Worm (Caenorhabditis elegans) whole organism, late embryonic: ENCODE measurements around the gene pqn-54.

Experiments
- C38D4.7 ChIP-seq: fragments of 200-800 bp; sonication (Bioruptor generic); optimal IDR thresholded peaks from 2 replicates; lab custom pipeline; 2018; ENCODE audit warnings: mild to moderate bottlenecking, missing genetic modification characterization, moderate library complexity, missing compliant biosample characterization
- F13H6.1 ChIP-seq: sonication (generic microtip); optimal IDR thresholded peaks from 2 replicates; lab custom pipeline; 2016; ENCODE audit warnings: missing genetic modification characterization, missing compliant biosample characterization
- K02D7.2 ChIP-seq: sonication (generic microtip); optimal IDR thresholded peaks from 2 replicates; lab custom pipeline; 2017; ENCODE audit warnings: mild to moderate bottlenecking, missing genetic modification characterization, missing compliant biosample characterization
- K09A11.1 ChIP-seq: sonication (generic microtip); optimal IDR thresholded peaks from 2 replicates; lab custom pipeline; 2017; ENCODE audit warnings: antibody characterized with exemption, mild to moderate bottlenecking, missing genetic modification characterization, missing compliant biosample characterization; ENCODE audit not compliant: insufficient read depth
- Y22D7AL.16 ChIP-seq: sonication (generic microtip); optimal IDR thresholded peaks from 2 replicates; lab custom pipeline; 2016; ENCODE audit warnings: missing genetic modification characterization, missing compliant biosample characterization
- ahr-1 ChIP-seq: sonication (generic microtip); optimal IDR thresholded peaks from 2 replicates; lab custom pipeline; 2016; ENCODE audit warnings: missing genetic modification characterization, missing compliant biosample characterization
- ama-1 ChIP-seq: fragments of 150-350 bp; optimal IDR thresholded peaks from 2 replicates; lab custom pipeline; 2014
- ceh-14 ChIP-seq: sonication (generic microtip); optimal IDR thresholded peaks from 2 replicates; lab custom pipeline; 2016; ENCODE audit warnings: missing genotype, missing genetic modification characterization, missing compliant biosample characterization
- ceh-18 ChIP-seq: sonication (generic microtip); optimal IDR thresholded peaks from 2 replicates; lab custom pipeline; 2016; ENCODE audit warnings: missing genetic modification characterization, missing compliant biosample characterization
- ceh-19 ChIP-seq: fragments of 200-800 bp; sonication (Bioruptor generic); optimal IDR thresholded peaks from 2 replicates; lab custom pipeline; 2018; ENCODE audit warnings: mild to moderate bottlenecking, missing genetic modification characterization, missing compliant biosample characterization
- ceh-2 ChIP-seq: sonication (generic microtip); optimal IDR thresholded peaks from 2 replicates; lab custom pipeline; 2016; ENCODE audit warnings: missing genotype, missing genetic modification characterization, missing compliant biosample characterization
- ceh-22 ChIP-seq: sonication (generic microtip); optimal IDR thresholded peaks from 2 replicates; lab custom pipeline; 2017; ENCODE audit warnings: missing biosample characterization, missing genetic modification characterization
- ceh-24 ChIP-seq: sonication (generic microtip); optimal IDR thresholded peaks from 2 replicates; lab custom pipeline; 2016; ENCODE audit warnings: mild to moderate bottlenecking, missing genetic modification characterization, missing compliant biosample characterization
- ceh-30 ChIP-seq: fragments of 150-350 bp; optimal IDR thresholded peaks from 2 replicates; lab custom pipeline; 2014; ENCODE audit warnings: missing biosample characterization, missing genetic modification characterization
- ceh-34 ChIP-seq: sonication (generic microtip); optimal IDR thresholded peaks from 2 replicates; lab custom pipeline; 2016; ENCODE audit warnings: mild to moderate bottlenecking, missing genetic modification characterization, missing compliant biosample characterization
- ceh-45 ChIP-seq: fragments of 200-800 bp; sonication (Bioruptor generic); IDR thresholded peaks from 2 replicates; pipeline ENCODE4 v1.3.6; 2022; ENCODE audit warnings: missing genetic modification reagents, missing genetic modification characterization, missing compliant biosample characterization
- ceh-6 ChIP-seq: fragments of 200-800 bp; sonication (Bioruptor generic); optimal IDR thresholded peaks from 2 replicates; lab custom pipeline; 2018; ENCODE audit warnings: mild to moderate bottlenecking, missing genetic modification characterization, missing compliant biosample characterization
- che-1 ChIP-seq: sonication (generic microtip); optimal IDR thresholded peaks from 2 replicates; lab custom pipeline; 2016; ENCODE audit warnings: mild to moderate bottlenecking, missing genetic modification characterization, missing compliant biosample characterization
- dve-1 ChIP-seq: sonication (generic microtip); optimal IDR thresholded peaks from 2 replicates; lab custom pipeline; 2017; ENCODE audit warnings: antibody characterized with exemption, mild to moderate bottlenecking, missing genetic modification characterization, missing compliant biosample characterization
- gmeb-2 ChIP-seq: sonication (generic microtip); optimal IDR thresholded peaks from 2 replicates; lab custom pipeline; 2016; ENCODE audit warnings: missing genetic modification characterization, inconsistent platforms, missing compliant biosample characterization
- hlh-13 ChIP-seq: fragments of 200-800 bp; sonication (Bioruptor generic); optimal IDR thresholded peaks from 2 replicates; lab custom pipeline; 2018; ENCODE audit warnings: mild to moderate bottlenecking, missing genetic modification characterization, missing compliant biosample characterization
- hlh-15 ChIP-seq: sonication (generic microtip); optimal IDR thresholded peaks from 2 replicates; lab custom pipeline; 2016; ENCODE audit warnings: missing genetic modification characterization, missing compliant biosample characterization
- hlh-30 ChIP-seq: sonication (generic microtip); optimal IDR thresholded peaks from 2 replicates; lab custom pipeline; 2017; ENCODE audit warnings: antibody characterized with exemption, missing genetic modification characterization, missing compliant biosample characterization; ENCODE audit not compliant: insufficient read depth
- lim-6 ChIP-seq: sonication (generic microtip); optimal IDR thresholded peaks from 2 replicates; lab custom pipeline; 2016; ENCODE audit warnings: missing genetic modification characterization, missing compliant biosample characterization
- lin-11 ChIP-seq: fragments of 200-800 bp; sonication (Bioruptor generic); optimal IDR thresholded peaks from 2 replicates; lab custom pipeline; 2018; ENCODE audit warnings: mild to moderate bottlenecking, missing genetic modification characterization, missing compliant biosample characterization
- mec-3 ChIP-seq: sonication (generic microtip); optimal IDR thresholded peaks from 2 replicates; lab custom pipeline; 2016; ENCODE audit warnings: borderline replicate concordance, missing genetic modification characterization, missing compliant biosample characterization
- nfya-1 ChIP-seq: sonication (generic microtip); optimal IDR thresholded peaks from 2 replicates; lab custom pipeline; 2017; ENCODE audit warnings: missing genetic modification characterization, mild to moderate bottlenecking, missing compliant biosample characterization, antibody characterized with exemption, moderate library complexity
- npax-4 ChIP-seq: sonication (generic microtip); optimal IDR thresholded peaks from 2 replicates; lab custom pipeline; 2016; ENCODE audit warnings: missing genetic modification characterization, missing compliant biosample characterization
- pag-3 ChIP-seq: sonication (generic microtip); optimal IDR thresholded peaks from 2 replicates; lab custom pipeline; 2016; ENCODE audit warnings: missing compliant biosample characterization, missing genetic modification characterization, borderline replicate concordance
- pat-9 ChIP-seq: fragments of 200-800 bp; sonication (Bioruptor generic); optimal IDR thresholded peaks from 2 replicates; lab custom pipeline; 2018; ENCODE audit warnings: mild to moderate bottlenecking, missing genetic modification characterization, moderate library complexity, missing compliant biosample characterization
- pax-1 ChIP-seq: fragments of 150-350 bp; optimal IDR thresholded peaks from 2 replicates; lab custom pipeline; 2014; ENCODE audit warnings: missing biosample characterization, missing genetic modification characterization
- pha-4 ChIP-seq: fragments of 150-350 bp; optimal IDR thresholded peaks from 2 replicates; lab custom pipeline; 2018; ENCODE audit warnings: missing biosample characterization, missing genetic modification reagents, missing genetic modification characterization
- pqm-1 ChIP-seq: sonication (generic microtip); optimal IDR thresholded peaks from 2 replicates; lab custom pipeline; 2016; ENCODE audit warnings: missing genetic modification characterization, missing compliant biosample characterization
- ref-2 ChIP-seq: sonication (generic microtip); optimal IDR thresholded peaks from 2 replicates; lab custom pipeline; 2016; ENCODE audit warnings: missing genetic modification characterization, missing compliant biosample characterization
- rnt-1 ChIP-seq: sonication (generic microtip); optimal IDR thresholded peaks from 2 replicates; lab custom pipeline; 2016; ENCODE audit warnings: missing genetic modification characterization, missing compliant biosample characterization
- sdc-2 ChIP-seq: sonication (generic microtip); optimal IDR thresholded peaks from 2 replicates; lab custom pipeline; 2016; ENCODE audit warnings: missing genotype, missing genetic modification characterization, missing compliant biosample characterization
- syd-9 ChIP-seq: sonication (generic microtip); optimal IDR thresholded peaks from 2 replicates; lab custom pipeline; 2016; ENCODE audit warnings: mild to moderate bottlenecking, missing genetic modification characterization, moderate library complexity, missing compliant biosample characterization
- tbx-2 ChIP-seq: sonication (generic microtip); optimal IDR thresholded peaks from 2 replicates; lab custom pipeline; 2016; ENCODE audit warnings: missing genetic modification characterization, missing compliant biosample characterization
- unc-3 ChIP-seq, 2 experiments: fragments of 200-800 bp in 1 of 2; sonication (Bioruptor generic) in 1 of 2; sonication (generic microtip) in 1 of 2; conservative IDR thresholded peaks in 1 of 2; optimal IDR thresholded peaks in 1 of 2; 2 replicates each; pipeline versions ENCODE4 v1.3.6 to Lab custom; 2016 to 2022; ENCODE audit warnings: missing compliant biosample characterization in 2 of 2, missing genetic modification characterization in 2 of 2, missing genetic modification reagents in 1 of 2
- unc-42 ChIP-seq: sonication (generic microtip); optimal IDR thresholded peaks from 2 replicates; lab custom pipeline; 2016; ENCODE audit warnings: missing genotype, missing genetic modification characterization, missing compliant biosample characterization
- unc-55 ChIP-seq: sonication (generic microtip); optimal IDR thresholded peaks from 2 replicates; lab custom pipeline; 2017; ENCODE audit warnings: missing biosample characterization, missing genetic modification reagents, missing genetic modification characterization
- unc-86 ChIP-seq: sonication (generic microtip); optimal IDR thresholded peaks from 2 replicates; lab custom pipeline; 2016; ENCODE audit warnings: missing genetic modification characterization, missing compliant biosample characterization

pqn-54 gene

ce11 chrV:1467444-1467843, 2.7 kb downstream of the pqn-54 start, which contains the start of gene gid-8:
gid-8 (plus strand) TSS chrV:1467744.
- TF ChIP-seq unc-3 (GFP tag; conservative IDR thresholded peaks at IDR 0.05; lab: Robert Waterston, UW) (no peak), unc-3 (tag; optimal IDR thresholded peaks at IDR 0.05; lab: Kevin White, UChicago) (no peak), npax-4 (tag; lab: Kevin White, UChicago) (no peak), che-1 (tag; lab: Kevin White, UChicago) (no peak), rnt-1 (tag; lab: Kevin White, UChicago) (no peak), syd-9 (tag; lab: Kevin White, UChicago) (no peak), ceh-19 (GFP tag; lab: Kevin White, UChicago) (no peak), C38D4.7 (GFP tag; lab: Kevin White, UChicago) (no peak), unc-55 (GFP tag; lab: Kevin White, UChicago) (no peak), K02D7.2 (tag; lab: Kevin White, UChicago) (no peak), ceh-34 (tag; lab: Kevin White, UChicago) (no peak), ceh-2 (tag; lab: Kevin White, UChicago) (no peak), mec-3 (tag; lab: Kevin White, UChicago) (no peak), K09A11.1 (tag; lab: Kevin White, UChicago) (no peak), pqm-1 (tag; lab: Kevin White, UChicago) (no peak), hlh-15 (no peak)

DNA sequence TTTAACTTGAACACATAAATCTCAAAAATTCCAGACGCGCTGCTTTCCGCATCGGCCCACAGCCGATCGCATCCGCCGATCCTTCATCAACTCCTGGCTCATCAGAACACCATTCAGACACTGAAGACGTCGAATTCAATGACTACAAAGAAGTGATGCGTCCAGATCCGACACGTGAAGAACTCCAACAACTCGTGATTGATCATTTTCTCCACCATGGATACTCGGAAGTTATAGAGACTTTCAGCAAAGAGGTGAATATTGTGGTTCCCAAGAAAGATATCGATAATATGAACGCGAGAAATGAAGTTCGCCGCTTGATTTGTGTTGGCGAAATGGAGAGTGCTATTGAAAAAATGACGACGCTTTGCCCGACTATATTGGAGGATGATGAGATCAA, 4.1 kb downstream of the pqn-54 start:
- TF ChIP-seq pha-4 (tag; lab: Kevin White, UChicago) (no peak), ceh-19 (GFP tag; lab: Kevin White, UChicago) (no peak), ceh-45 (GFP tag; lab: Robert Waterston, UW) (no peak), ama-1 (lab: Kevin White, UChicago) (no peak), pat-9 (no peak), dve-1 (tag; lab: Kevin White, UChicago) (no peak), unc-86 (tag; lab: Kevin White, UChicago) (no peak), ceh-30 (tag; lab: Kevin White, UChicago) (no peak), ref-2 (no peak), ceh-24 (no peak), hlh-13 (GFP tag; lab: Kevin White, UChicago) (no peak), ceh-22 (tag; lab: Kevin White, UChicago) (no peak), Y22D7AL.16 (tag; lab: Kevin White, UChicago) (no peak), hlh-15 (no peak), sdc-2 (tag; lab: Kevin White, UChicago) (no peak), hlh-30 (tag; lab: Kevin White, UChicago) (no peak), nfya-1 (tag; lab: Kevin White, UChicago) (no peak), lim-6 (tag; lab: Kevin White, UChicago) (no peak), ceh-2 (tag; lab: Kevin White, UChicago) (no peak), mec-3 (tag; lab: Kevin White, UChicago) (no peak)

DNA sequence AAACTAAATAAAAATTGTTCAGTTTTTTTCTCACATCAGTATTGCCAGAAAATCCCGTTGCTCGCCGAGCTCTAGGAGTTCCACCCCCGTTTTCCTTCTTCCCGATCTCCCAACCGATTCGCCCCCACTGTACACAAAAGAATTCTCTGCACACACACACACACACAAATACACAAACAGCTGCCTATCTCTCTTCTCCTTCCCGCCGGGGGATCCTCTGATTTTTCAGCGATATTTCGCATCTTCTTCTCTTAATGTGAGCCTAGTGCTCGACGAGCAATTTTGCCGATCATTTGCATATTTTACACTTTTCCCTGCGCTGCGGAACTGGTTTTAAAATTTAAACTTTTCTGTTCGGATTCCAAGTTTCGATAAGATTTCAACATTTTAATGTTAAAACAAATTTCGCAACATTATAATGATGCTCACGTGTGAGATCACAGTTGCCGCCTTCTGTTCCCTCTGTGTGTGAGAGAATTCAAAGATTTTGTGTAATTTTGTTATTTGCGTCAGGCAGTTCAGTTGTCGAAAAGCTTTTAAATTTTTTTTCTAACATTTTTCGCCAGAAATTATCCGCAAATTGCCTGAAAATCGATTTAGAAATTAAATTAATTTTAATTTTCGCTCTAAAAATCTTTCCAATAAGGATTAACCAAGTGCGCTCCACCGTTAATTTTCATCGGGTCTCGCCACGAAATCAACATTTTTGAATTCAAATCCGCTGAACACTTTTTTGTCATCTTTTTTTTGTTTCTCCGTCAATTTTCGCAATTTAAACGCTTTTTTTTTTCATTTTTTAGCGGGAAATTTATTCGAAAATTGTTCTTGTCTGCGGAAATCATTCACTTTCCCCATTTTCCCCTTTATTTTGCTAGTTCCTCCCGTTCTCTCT, 6.5 kb downstream of the pqn-54 start:
- TF ChIP-seq hlh-13 (GFP tag; lab: Kevin White, UChicago) (no peak), hlh-30 (tag; lab: Kevin White, UChicago) (no peak), syd-9 (tag; lab: Kevin White, UChicago) (peak; percentile 5), ahr-1 (tag; lab: Kevin White, UChicago) (no peak), ceh-14 (tag; lab: Kevin White, UChicago) (no peak), hlh-15 (no peak), unc-42 (peak; percentile 64), pag-3 (no peak), ceh-6 (GFP tag; lab: Kevin White, UChicago) (no peak), pat-9 (peak; percentile 23), sdc-2 (tag; lab: Kevin White, UChicago) (no peak), ceh-45 (GFP tag; lab: Robert Waterston, UW) (no peak), ceh-2 (tag; lab: Kevin White, UChicago) (no peak), pax-1 (tag; lab: Kevin White, UChicago) (no peak), npax-4 (tag; lab: Kevin White, UChicago) (no peak), gmeb-2 (tag; lab: Kevin White, UChicago) (no peak), Y22D7AL.16 (tag; lab: Kevin White, UChicago) (no peak), rnt-1 (tag; lab: Kevin White, UChicago) (peak; percentile 18), ceh-18 (tag; lab: Kevin White, UChicago) (peak; percentile 83), F13H6.1 (no peak), lin-11 (tag; lab: Kevin White, UChicago) (no peak), tbx-2 (tag; lab: Kevin White, UChicago) (peak; percentile 20)
- TF ChIP-seq, all 69 proteins: peak for 6
